Worm (Caenorhabditis elegans): ENCODE results near the gene F59A1.16.

F59A1.16 gene

DNA sequence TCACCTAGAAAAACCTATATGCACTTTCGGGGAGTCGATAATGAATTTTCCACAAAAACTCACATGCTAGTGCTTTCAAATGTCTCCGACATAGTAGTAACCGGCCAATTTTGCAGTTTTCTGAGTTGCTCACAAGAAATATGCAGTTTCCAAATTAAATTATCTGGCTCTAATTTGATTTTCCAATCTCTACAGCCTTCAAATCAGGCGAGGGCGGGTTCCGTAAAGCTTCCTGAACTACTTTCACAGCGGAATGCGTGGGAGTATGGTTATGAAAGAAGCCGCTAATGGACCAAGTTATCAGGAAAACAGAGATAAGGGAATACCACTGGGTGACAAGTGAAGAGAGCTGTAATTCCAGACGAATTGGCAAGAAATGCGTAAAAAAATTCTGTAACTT, 18.9 kb downstream of the F59A1.16 start, which contains the start of gene F59A1.11:
F59A1.11 (minus strand) TSS at position 101 of the 400 bp plus-strand sequence.
- no peak for TF ChIP-seq elt-2 (tag; optimal IDR thresholded peaks at IDR 0.05)
- no peak for TF ChIP-seq K09A11.1 (tag; optimal IDR thresholded peaks at IDR 0.05; ENCODE audit: insufficient read depth)
- no peak for TF ChIP-seq hlh-15 (tag; optimal IDR thresholded peaks at IDR 0.05)
- no peak for TF ChIP-seq ttx-3 (tag; optimal IDR thresholded peaks at IDR 0.05)
- no peak for TF ChIP-seq dve-1 (tag; optimal IDR thresholded peaks at IDR 0.05)
- TF ChIP-seq hlh-6 (tag; optimal IDR thresholded peaks at IDR 0.05): no peak
- no peak for TF ChIP-seq T23F11.4 (GFP tag; optimal IDR thresholded peaks at IDR 0.05)
- no peak for TF ChIP-seq ref-2 (tag; optimal IDR thresholded peaks at IDR 0.05)
- no peak for TF ChIP-seq zip-5 (tag; optimal IDR thresholded peaks at IDR 0.05)
- no peak for TF ChIP-seq C08G9.2 (tag; optimal IDR thresholded peaks at IDR 0.05)
- no peak for TF ChIP-seq ama-1 (optimal IDR thresholded peaks at IDR 0.05)
- no peak for TF ChIP-seq K02D7.2 (tag; optimal IDR thresholded peaks at IDR 0.05)
- no peak for TF ChIP-seq ceh-18 (tag; optimal IDR thresholded peaks at IDR 0.05)
- TF ChIP-seq Y22D7AL.16 (tag; optimal IDR thresholded peaks at IDR 0.05): no peak
- TF ChIP-seq ahr-1 (tag; optimal IDR thresholded peaks at IDR 0.05): no peak
- no peak for TF ChIP-seq fkh-6 (tag; optimal IDR thresholded peaks at IDR 0.05)
- no peak for TF ChIP-seq sdc-2 (tag; optimal IDR thresholded peaks at IDR 0.05)
- TF ChIP-seq tbx-7 (tag; optimal IDR thresholded peaks at IDR 0.05): no peak
- TF ChIP-seq ceh-45 (GFP tag; IDR thresholded peaks at IDR 0.05): no peak

DNA sequence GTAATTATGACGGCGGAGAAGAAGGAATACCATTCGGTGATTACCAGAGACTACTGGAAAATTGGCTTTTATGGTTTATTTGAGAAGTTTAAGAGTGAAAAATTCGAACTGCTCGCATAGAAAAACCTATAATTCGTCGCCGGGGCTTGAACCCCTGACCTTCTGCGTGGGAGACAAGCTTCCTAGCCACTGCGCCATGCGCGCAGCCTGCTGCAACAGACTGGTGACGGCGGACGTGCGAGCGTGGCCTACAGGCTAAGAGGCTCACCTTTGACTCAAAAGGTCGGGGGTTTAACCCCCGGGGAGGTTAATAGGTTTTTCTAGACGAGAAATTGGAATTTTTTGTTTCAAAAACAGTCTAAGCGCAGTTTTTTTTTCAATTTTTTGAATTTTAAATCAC, 20.4 kb downstream of the F59A1.16 start:
- TF ChIP-seq gmeb-2 (tag; optimal IDR thresholded peaks at IDR 0.05) (no peak), elt-4 (tag; optimal IDR thresholded peaks at IDR 0.05) (no peak), eyg-1 (tag; optimal IDR thresholded peaks at IDR 0.05) (no peak), fkh-10 (GFP tag; optimal IDR thresholded peaks at IDR 0.05) (no peak), dve-1 (tag; optimal IDR thresholded peaks at IDR 0.05) (no peak), sox-4 (tag; optimal IDR thresholded peaks at IDR 0.05) (no peak), C08G9.2 (tag; optimal IDR thresholded peaks at IDR 0.05) (no peak), nhr-232 (tag; optimal IDR thresholded peaks at IDR 0.05) (no peak)

DNA sequence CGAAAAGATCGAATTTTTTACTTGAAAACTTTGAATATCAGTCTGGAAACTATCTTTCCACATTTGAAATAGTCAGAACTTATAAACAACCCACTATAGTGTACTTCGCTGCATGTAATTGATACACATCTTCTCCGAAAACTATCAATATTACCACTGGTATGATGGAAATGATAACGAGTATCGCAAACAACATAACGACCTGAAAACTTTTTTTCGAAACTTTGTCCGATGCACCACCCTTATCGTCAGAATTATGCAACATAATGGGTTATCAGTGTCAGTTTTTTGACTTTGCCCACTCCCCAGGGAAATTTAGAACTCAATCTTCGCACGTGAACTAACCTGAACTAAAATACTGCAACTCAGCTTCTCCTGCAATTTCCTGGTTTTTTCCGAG, 22.5 kb downstream of the F59A1.16 start:
- TF ChIP-seq nfya-1 (tag; optimal IDR thresholded peaks at IDR 0.05) (no peak), elt-2 (tag; optimal IDR thresholded peaks at IDR 0.05) (peak; percentile 90)

DNA sequence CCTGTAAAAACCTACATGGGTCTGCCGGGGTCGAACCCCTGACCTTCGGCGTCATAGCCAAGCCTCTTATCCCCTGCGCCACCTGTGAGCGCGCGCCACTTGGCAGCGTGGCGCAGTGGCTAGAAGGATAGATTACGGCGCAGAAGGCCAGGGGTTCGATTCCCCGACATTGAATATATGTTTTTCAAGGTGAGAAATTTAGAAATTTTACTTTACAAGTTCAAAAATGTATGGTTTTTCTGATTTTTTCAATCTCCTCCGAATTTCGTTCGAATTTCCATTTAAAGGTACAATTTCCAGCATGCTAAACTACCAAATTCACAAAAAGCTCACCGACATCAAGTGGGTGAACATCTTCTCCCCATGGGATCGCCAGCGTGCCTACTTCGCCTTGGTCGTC, 24.8 kb downstream of the F59A1.16 start, which contains the start of gene dgat-2:
dgat-2 (plus strand) TSS at position 301 of the 400 bp plus-strand sequence.
- TF ChIP-seq K09A11.1 (tag; optimal IDR thresholded peaks at IDR 0.05; ENCODE audit: insufficient read depth) (no peak), sox-4 (tag; optimal IDR thresholded peaks at IDR 0.05) (no peak), hlh-30 (tag; optimal IDR thresholded peaks at IDR 0.05; ENCODE audit: insufficient read depth) (no peak), pag-3 (tag; optimal IDR thresholded peaks at IDR 0.05; ENCODE audit: borderline replicate concordance) (no peak), fkh-6 (tag; optimal IDR thresholded peaks at IDR 0.05) (no peak), ceh-24 (tag; optimal IDR thresholded peaks at IDR 0.05) (no peak), sox-2 (GFP tag; IDR thresholded peaks at IDR 0.05) (no peak), C38D4.7 (GFP tag; optimal IDR thresholded peaks at IDR 0.05) (no peak), ceh-19 (GFP tag; optimal IDR thresholded peaks at IDR 0.05) (no peak), ceh-6 (GFP tag; optimal IDR thresholded peaks at IDR 0.05) (no peak)

DNA sequence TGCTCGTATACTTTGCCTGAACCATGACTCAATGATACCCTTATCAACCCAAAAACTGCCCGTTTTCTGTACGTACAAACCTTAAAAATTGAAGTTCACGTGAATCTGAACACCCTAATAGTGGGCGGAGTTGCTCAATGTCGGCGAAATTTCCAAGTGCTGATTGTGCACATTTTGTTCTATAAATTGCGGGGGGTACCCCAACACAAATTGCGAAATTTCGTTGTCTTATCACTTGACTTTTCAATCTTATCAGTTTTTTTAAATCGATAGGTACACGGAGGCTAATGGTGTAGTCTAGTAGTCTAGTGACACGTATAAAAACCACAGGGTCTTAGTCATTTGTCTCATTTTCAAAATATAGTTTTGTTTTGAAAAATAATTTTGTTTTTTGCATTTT, 25.5 kb downstream of the F59A1.16 start, which contains the start of gene fbxa-108:
fbxa-108 (minus strand) TSS at position 158 of the 400 bp plus-strand sequence.
- TF ChIP-seq pha-4 (tag; optimal IDR thresholded peaks at IDR 0.05): no peak
- peak; percentile 92 for TF ChIP-seq elt-2 (tag; optimal IDR thresholded peaks at IDR 0.05)
- no peak for TF ChIP-seq nfya-1 (tag; optimal IDR thresholded peaks at IDR 0.05)
- TF ChIP-seq rnt-1 (tag; optimal IDR thresholded peaks at IDR 0.05): no peak
- TF ChIP-seq tbx-7 (tag; optimal IDR thresholded peaks at IDR 0.05): no peak
